Fruit fly (Drosophila melanogaster) whole organism, embryonic: ENCODE measurements around the gene CG8675.
A peak's percentile ranks its signal among the peaks of the same experiment; 100 is the strongest.

Source experiments
- Awh ChIP-seq: fragments of 200-800 bp; sonication (Bioruptor generic); IDR thresholded peaks from 2 replicates; pipeline ENCODE4, ENCODE4 v1.3.6; 2022; ENCODE audit warnings: missing biosample characterization, missing genetic modification characterization
- Bdp1 ChIP-seq: fragments of 200-800 bp; sonication (Bioruptor generic); optimal IDR thresholded peaks from 3 replicates; lab custom pipeline; 2016; ENCODE audit warnings: missing biosample characterization, missing genetic modification characterization
- CG10209 ChIP-seq: fragments of 200-800 bp; sonication (Bioruptor generic); optimal IDR thresholded peaks from 3 replicates; lab custom pipeline; 2017; ENCODE audit warnings: missing biosample characterization, mild to moderate bottlenecking, missing genetic modification characterization, missing genetic modification reagents
- CG10274 ChIP-seq: fragments of 200-800 bp; sonication (Bioruptor generic); optimal IDR thresholded peaks from 3 replicates; lab custom pipeline; 2017; ENCODE audit warnings: missing biosample characterization, mild to moderate bottlenecking, missing genetic modification characterization
- CG10321 ChIP-seq: fragments of 200-800 bp; sonication (Bioruptor generic); IDR thresholded peaks from 2 replicates; pipeline ENCODE4 v1.3.6; 2022; ENCODE audit warnings: missing biosample characterization, missing genetic modification characterization
- CG10979 ChIP-seq: fragments of 200-800 bp; sonication (Bioruptor generic); optimal IDR thresholded peaks from 2 replicates; lab custom pipeline; 2018; ENCODE audit warnings: missing biosample characterization, mild to moderate bottlenecking, missing genetic modification characterization, moderate library complexity
- CG11456 ChIP-seq: fragments of 200-800 bp; sonication (Bioruptor generic); IDR thresholded peaks from 3 replicates; pipeline ENCODE4 v1.3.6; 2022; ENCODE audit warnings: missing biosample characterization, missing genetic modification characterization
- CG11504 ChIP-seq: fragments of 200-800 bp; sonication (Bioruptor generic); optimal IDR thresholded peaks from 3 replicates; lab custom pipeline; 2019; ENCODE audit warnings: missing biosample characterization, mild to moderate bottlenecking, missing genetic modification characterization, moderate library complexity
- CG11696 ChIP-seq: fragments of 200-800 bp; sonication (Bioruptor generic); IDR thresholded peaks from 2 replicates; pipeline ENCODE4 v1.3.6; 2022; ENCODE audit warnings: missing biosample characterization, missing genetic modification characterization
- CG12155 ChIP-seq: fragments of 200-800 bp; sonication (Bioruptor generic); optimal IDR thresholded peaks from 3 replicates; lab custom pipeline; 2016; ENCODE audit warnings: missing biosample characterization, missing genetic modification characterization
- CG13123 ChIP-seq: fragments of 200-800 bp; sonication (Bioruptor generic); optimal IDR thresholded peaks from 2 replicates; lab custom pipeline; 2016; ENCODE audit warnings: missing biosample characterization, missing genetic modification characterization
- CG13624 ChIP-seq: fragments of 200-800 bp; sonication (Bioruptor generic); optimal IDR thresholded peaks from 2 replicates; lab custom pipeline; 2016; ENCODE audit warnings: missing biosample characterization, missing genetic modification characterization
- CG1602 ChIP-seq: fragments of 200-800 bp; sonication (Bioruptor generic); optimal IDR thresholded peaks from 3 replicates; lab custom pipeline; 2016; ENCODE audit warnings: missing biosample characterization, missing genetic modification characterization
- CG1647 ChIP-seq: fragments of 200-800 bp; sonication (Bioruptor generic); optimal IDR thresholded peaks from 3 replicates; lab custom pipeline; 2016; ENCODE audit warnings: missing biosample characterization, missing genetic modification characterization
- CG17829 ChIP-seq: fragments of 200-800 bp; optimal IDR thresholded peaks from 2 replicates; lab custom pipeline; 2019; ENCODE audit warnings: missing biosample characterization, mild to moderate bottlenecking, missing genetic modification characterization, moderate library complexity
- CG31441 ChIP-seq: fragments of 200-800 bp; sonication (Bioruptor generic); IDR thresholded peaks from 2 replicates; pipeline ENCODE4 v1.3.6; 2022; ENCODE audit warnings: missing biosample characterization, missing genetic modification characterization
- CG34422 ChIP-seq: fragments of 200-800 bp; sonication (Bioruptor generic); IDR thresholded peaks from 3 replicates; pipeline ENCODE4 v1.3.6; 2022; ENCODE audit warnings: missing biosample characterization, missing genetic modification characterization
- CG4617 ChIP-seq: fragments of 200-800 bp; sonication (Bioruptor generic); optimal IDR thresholded peaks from 3 replicates; lab custom pipeline; 2016; ENCODE audit warnings: missing biosample characterization, missing genetic modification characterization, borderline replicate concordance
- CG4820 ChIP-seq: fragments of 200-800 bp; sonication (Bioruptor generic); optimal IDR thresholded peaks from 3 replicates; lab custom pipeline; 2016; ENCODE audit warnings: missing biosample characterization, missing genetic modification characterization
- CG7963 ChIP-seq: fragments of 200-800 bp; sonication (Bioruptor generic); IDR thresholded peaks from 3 replicates; pipeline ENCODE4 v1.3.6; 2022; ENCODE audit warnings: missing biosample characterization, missing genetic modification characterization; ENCODE audit not compliant: partially characterized antibody
- CG8089 ChIP-seq: fragments of 200-800 bp; sonication (Bioruptor generic); optimal IDR thresholded peaks from 3 replicates; lab custom pipeline; 2016; ENCODE audit warnings: missing biosample characterization, missing genetic modification characterization
- CG8281 ChIP-seq: fragments of 200-800 bp; sonication (Bioruptor generic); optimal IDR thresholded peaks from 2 replicates; lab custom pipeline; 2018; ENCODE audit warnings: missing biosample characterization, mild to moderate bottlenecking, missing genetic modification characterization, moderate library complexity
- CG9215 ChIP-seq: fragments of 200-800 bp; sonication (Bioruptor generic); IDR thresholded peaks from 2 replicates; pipeline ENCODE4 v1.3.6; 2022; ENCODE audit warnings: missing biosample characterization, missing genetic modification characterization
- CG9609 ChIP-seq: fragments of 200-800 bp; sonication (Bioruptor generic); optimal IDR thresholded peaks from 3 replicates; lab custom pipeline; 2016; ENCODE audit warnings: missing biosample characterization, missing genetic modification characterization
- CG9876 ChIP-seq: fragments of 200-800 bp; sonication (Bioruptor generic); optimal IDR thresholded peaks from 2 replicates; lab custom pipeline; 2016; ENCODE audit warnings: missing biosample characterization, missing genetic modification characterization
- CkIIα-i1 ChIP-seq: fragments of 200-800 bp; sonication (Bioruptor generic); IDR thresholded peaks from 2 replicates; pipeline ENCODE4 v1.3.6; 2022; ENCODE audit warnings: missing biosample characterization, missing genetic modification characterization
- Dad ChIP-seq: fragments of 200-800 bp; sonication (Bioruptor generic); optimal IDR thresholded peaks from 3 replicates; lab custom pipeline; 2016; ENCODE audit warnings: missing biosample characterization, missing genetic modification characterization
- ERR ChIP-seq: fragments of 200-800 bp; sonication (Bioruptor generic); optimal IDR thresholded peaks from 2 replicates; lab custom pipeline; 2016; ENCODE audit warnings: missing biosample characterization, missing genetic modification characterization
- MTF-1 ChIP-seq: fragments of 200-800 bp; sonication (Bioruptor generic); optimal IDR thresholded peaks from 2 replicates; lab custom pipeline; 2018; ENCODE audit warnings: missing biosample characterization, mild to moderate bottlenecking, missing genetic modification characterization, borderline replicate concordance
- Myb ChIP-seq: fragments of 200-800 bp; sonication (Bioruptor generic); optimal IDR thresholded peaks from 2 replicates; lab custom pipeline; 2016; ENCODE audit warnings: missing biosample characterization, missing genetic modification characterization
- NC2β ChIP-seq: fragments of 200-800 bp; sonication (Bioruptor generic); optimal IDR thresholded peaks from 2 replicates; lab custom pipeline; 2016; ENCODE audit warnings: missing biosample characterization, missing genetic modification characterization
- Xbp1 ChIP-seq: fragments of 200-800 bp; sonication (Bioruptor generic); optimal IDR thresholded peaks from 3 replicates; lab custom pipeline; 2016; ENCODE audit warnings: missing biosample characterization, mild to moderate bottlenecking, missing genetic modification characterization
- ash1 ChIP-seq: fragments of 200-800 bp; sonication (Bioruptor generic); optimal IDR thresholded peaks from 2 replicates; lab custom pipeline; 2018; ENCODE audit warnings: missing biosample characterization, mild to moderate bottlenecking, missing genetic modification characterization
- caup ChIP-seq: fragments of 200-800 bp; sonication (Bioruptor generic); optimal IDR thresholded peaks from 3 replicates; lab custom pipeline; 2017; ENCODE audit warnings: missing biosample characterization, mild to moderate bottlenecking, missing genetic modification characterization, moderate library complexity; ENCODE audit not compliant: severe bottlenecking
- ci ChIP-seq: fragments of 200-800 bp; sonication (Bioruptor generic); IDR thresholded peaks from 3 replicates; pipeline ENCODE4 v1.3.6; 2022; ENCODE audit warnings: missing biosample characterization, missing genetic modification characterization
- cwo ChIP-seq: fragments of 200-800 bp; sonication (Bioruptor generic); optimal IDR thresholded peaks from 3 replicates; lab custom pipeline; 2017; ENCODE audit warnings: missing biosample characterization, missing genetic modification characterization, mild to moderate bottlenecking, moderate library complexity, missing genetic modification reagents
- da ChIP-seq: fragments of 200-800 bp; sonication (Bioruptor generic); optimal IDR thresholded peaks from 2 replicates; lab custom pipeline; 2016; ENCODE audit warnings: missing biosample characterization, missing genetic modification characterization
- disco-r ChIP-seq: fragments of 200-800 bp; sonication (Bioruptor generic); optimal IDR thresholded peaks from 2 replicates; lab custom pipeline; 2016; ENCODE audit warnings: missing biosample characterization, missing genetic modification characterization
- dmrt11E ChIP-seq: fragments of 200-800 bp; sonication (Bioruptor generic); optimal IDR thresholded peaks from 3 replicates; lab custom pipeline; 2018; ENCODE audit warnings: missing biosample characterization, mild to moderate bottlenecking, missing genetic modification characterization, moderate library complexity
- eve ChIP-seq, 2 experiments: fragments of >200 bp; optimal IDR thresholded peaks; 2 replicates each; lab custom pipeline; 2017; ENCODE audit warnings: missing biosample characterization in 2 of 2, missing genetic modification characterization in 2 of 2
- fu2 ChIP-seq: fragments of 200-800 bp; sonication (Bioruptor generic); optimal IDR thresholded peaks from 2 replicates; lab custom pipeline; 2016; ENCODE audit warnings: missing biosample characterization, missing genetic modification characterization
- gsb-n ChIP-seq: fragments of 200-800 bp; sonication (Bioruptor generic); optimal IDR thresholded peaks from 3 replicates; lab custom pipeline; 2018; ENCODE audit warnings: missing biosample characterization, mild to moderate bottlenecking, missing genetic modification characterization
- insv ChIP-seq, 2 experiments: fragments of 200-800 bp; sonication (Bioruptor generic); optimal IDR thresholded peaks; 3 replicates each; lab custom pipeline; 2016 to 2018; ENCODE audit warnings: missing biosample characterization in 2 of 2, missing genetic modification characterization in 2 of 2
- mirr ChIP-seq: fragments of 200-800 bp; sonication (Bioruptor generic); optimal IDR thresholded peaks from 3 replicates; lab custom pipeline; 2018; ENCODE audit warnings: missing biosample characterization, mild to moderate bottlenecking, missing genetic modification characterization
- pb ChIP-seq: fragments of 200-800 bp; sonication (Bioruptor generic); optimal IDR thresholded peaks from 3 replicates; lab custom pipeline; 2016; ENCODE audit warnings: missing biosample characterization, missing genetic modification characterization
- psq ChIP-seq: fragments of 200-800 bp; sonication (Bioruptor generic); optimal IDR thresholded peaks from 2 replicates; lab custom pipeline; 2017; ENCODE audit warnings: missing biosample characterization, missing genetic modification characterization
- run ChIP-seq: fragments of 200-800 bp; sonication (Bioruptor generic); optimal IDR thresholded peaks from 3 replicates; lab custom pipeline; 2018; ENCODE audit warnings: missing biosample characterization, mild to moderate bottlenecking, missing genetic modification characterization
- sd ChIP-seq: fragments of 200-800 bp; sonication (Bioruptor generic); optimal IDR thresholded peaks from 3 replicates; lab custom pipeline; 2018; ENCODE audit warnings: missing biosample characterization, mild to moderate bottlenecking, missing genetic modification characterization, moderate library complexity
- sob ChIP-seq: fragments of 200-800 bp; sonication (Bioruptor generic); IDR thresholded peaks from 2 replicates; pipeline ENCODE4 v1.3.6; 2022; ENCODE audit warnings: missing biosample characterization, missing genetic modification characterization
- tx ChIP-seq: fragments of 200-800 bp; sonication (Bioruptor generic); optimal IDR thresholded peaks from 2 replicates; lab custom pipeline; 2016; ENCODE audit warnings: missing biosample characterization, missing genetic modification characterization
- usp ChIP-seq: fragments of >200 bp; optimal IDR thresholded peaks from 2 replicates; lab custom pipeline; 2017; ENCODE audit warnings: missing biosample characterization, missing genetic modification characterization

CG8675 gene

dm6 chrX:17297070-17297689 lies 47.9 kb upstream of the CG8675 start (continued):
- TF ChIP-seq CG13624 (no peak), dmrt11E (tag; lab: Kevin White, UChicago) (peak; percentile 48), CG34422 (GFP tag; lab: Robert Waterston, UW) (no peak), psq (GFP tag; lab: Kevin White, UChicago) (no peak), Dad (GFP tag; lab: Kevin White, UChicago) (no peak), CG11696 (GFP tag; lab: Robert Waterston, UW) (no peak), CG9215 (no peak), eve (GFP tag; optimal IDR thresholded peaks at IDR 0.05; lab: Kevin White, UChicago) (peak in 1 of 2 experiments; percentile 76), Xbp1 (peak; percentile 47), disco-r (no peak), CG11456 (GFP tag; lab: Robert Waterston, UW) (no peak), CG1647 (GFP tag; lab: Kevin White, UChicago) (no peak), Bdp1 (GFP tag; lab: Kevin White, UChicago) (peak; percentile 10), fu2 (no peak), Myb (GFP tag; lab: Kevin White, UChicago) (no peak), usp (GFP tag; lab: Kevin White, UChicago) (no peak), CG13123 (GFP tag; lab: Kevin White, UChicago) (no peak), CG8281 (tag; lab: Kevin White, UChicago) (no peak), ci (GFP tag; lab: Robert Waterston, UW) (peak; percentile 75; the same call in 2 of the 3 replicates), sob (GFP tag; lab: Robert Waterston, UW) (no peak), sd (no peak), caup (no peak), cwo (GFP tag; lab: Kevin White, UChicago) (no peak), run (no peak), pb (GFP tag; lab: Kevin White, UChicago) (no peak), CG9876 (GFP tag; lab: Kevin White, UChicago) (no peak), CG17829 (tag; lab: Kevin White, UChicago) (peak; percentile 18), tx (no peak), CG31441 (GFP tag; lab: Robert Waterston, UW) (no peak), insv (GFP tag; optimal IDR thresholded peaks at IDR 0.05; lab: Kevin White, UChicago) (no peak), CG10274 (GFP tag; lab: Kevin White, UChicago) (no peak), MTF-1 (GFP tag; lab: Kevin White, UChicago) (no peak), da (GFP tag; lab: Kevin White, UChicago) (no peak), CG10209 (GFP tag; lab: Kevin White, UChicago) (no peak), CG12155 (GFP tag; lab: Kevin White, UChicago) (no peak), ERR (no peak), CG10321 (GFP tag; lab: Robert Waterston, UW) (no peak), CG10979 (tag; lab: Kevin White, UChicago) (peak; percentile 55), NC2β (peak; percentile 42), CG4617 (GFP tag; lab: Kevin White, UChicago) (no peak), CG4820 (GFP tag; lab: Kevin White, UChicago) (peak; percentile 5), CG9609 (GFP tag; lab: Kevin White, UChicago) (peak; percentile 5), CG11504 (tag; lab: Kevin White, UChicago) (peak; percentile 48), CG7963 (GFP tag; lab: Robert Waterston, UW) (no peak), CG8089 (GFP tag; lab: Kevin White, UChicago) (peak; percentile 15), mirr (GFP tag; lab: Kevin White, UChicago) (no peak), ash1 (GFP tag; lab: Kevin White, UChicago) (no peak), Awh (GFP tag; lab: Robert Waterston, UW) (peak; percentile 59; the same call in 1 of the 2 replicates), CG1602 (GFP tag; lab: Kevin White, UChicago) (no peak), CkIIα-i1 (GFP tag; lab: Robert Waterston, UW) (no peak), gsb-n (tag; lab: Kevin White, UChicago) (peak; percentile 20)
